Worm (Caenorhabditis elegans): ENCODE measurements around the gene nmur-2.

DNA sequence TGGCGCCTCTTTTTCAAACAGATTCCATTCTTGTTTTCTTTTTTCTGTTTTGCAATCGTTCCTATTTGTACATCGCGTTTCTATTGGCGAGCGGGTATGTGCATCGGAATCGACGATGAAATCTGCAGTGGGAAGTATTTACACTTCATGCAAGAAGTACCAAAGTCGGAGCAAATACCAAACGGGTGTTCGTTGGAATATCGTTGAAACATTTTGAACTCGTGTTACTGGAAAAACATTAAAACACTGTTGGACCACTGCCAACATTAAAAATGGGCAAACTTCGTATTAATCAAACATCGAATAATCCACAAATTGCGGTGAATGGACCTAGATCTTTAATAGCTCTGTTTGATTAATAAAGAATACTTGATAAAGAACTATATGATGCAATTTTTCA is 45.6 kb downstream of the nmur-2 start, which contains the start of gene C23H3.9:
- TF ChIP-seq ztf-11 (tag; optimal IDR thresholded peaks at IDR 0.05) (no peak), mdl-1 (tag; optimal IDR thresholded peaks at IDR 0.05) (no peak), rbr-2 (tag; optimal IDR thresholded peaks at IDR 0.05) (no peak), nhr-25 (tag; optimal IDR thresholded peaks at IDR 0.05; ENCODE audit: borderline replicate concordance, insufficient read depth) (no peak), nhr-11 (tag; optimal IDR thresholded peaks at IDR 0.05) (no peak)

All from whole organism, L4 larva.